Worm (Caenorhabditis elegans): Measurements from ENCODE around the gene T01G1.4.

The T01G1.4 gene

ce11 chrIV:11361409-11361808, at the start of gene T01G1.4:
T01G1.4 (minus strand) TSS chrIV:11361509.
- TF ChIP-seq snpc-4 (tag; optimal IDR thresholded peaks at IDR 0.05) (no peak), nhr-237 (tag; optimal IDR thresholded peaks at IDR 0.05) (no peak), Y55F3AM.14 (GFP tag; optimal IDR thresholded peaks at IDR 0.05) (no peak), sem-4 (tag; optimal IDR thresholded peaks at IDR 0.05) (no peak), nhr-11 (tag; optimal IDR thresholded peaks at IDR 0.05) (no peak), nhr-10 (tag; optimal IDR thresholded peaks at IDR 0.05) (no peak), lin-39 (tag; optimal IDR thresholded peaks at IDR 0.05) (no peak), sma-9 (GFP tag; optimal IDR thresholded peaks at IDR 0.05) (no peak), sma-9 (tag; optimal IDR thresholded peaks at IDR 0.05) (no peak), ceh-82 (tag; optimal IDR thresholded peaks at IDR 0.05) (no peak), ceh-16 (tag; optimal IDR thresholded peaks at IDR 0.05) (no peak), peb-1 (tag; optimal IDR thresholded peaks at IDR 0.05) (no peak)

ce11 chrIV:11410084-11410483, 48.8 kb upstream of the T01G1.4 start, which contains the start of gene gfat-2:
gfat-2 (plus strand) TSS chrIV:11410228.
- TF ChIP-seq Y55F3AM.14 (GFP tag; optimal IDR thresholded peaks at IDR 0.05), result no peak
- TF ChIP-seq ztf-11 (tag; optimal IDR thresholded peaks at IDR 0.05), result no peak
- no peak for TF ChIP-seq nhr-237 (tag; optimal IDR thresholded peaks at IDR 0.05)
- TF ChIP-seq nhr-77 (tag; optimal IDR thresholded peaks at IDR 0.05), result no peak
- no peak for TF ChIP-seq alr-1 (tag; optimal IDR thresholded peaks at IDR 0.05)
- TF ChIP-seq zag-1 (tag; optimal IDR thresholded peaks at IDR 0.05), result no peak
- TF ChIP-seq unc-39 (tag; optimal IDR thresholded peaks at IDR 0.05), result no peak
- no peak for TF ChIP-seq unc-62 (GFP tag; optimal IDR thresholded peaks at IDR 0.05)
- no peak for TF ChIP-seq mdl-1 (tag; optimal IDR thresholded peaks at IDR 0.05)
- TF ChIP-seq skn-1 (tag; optimal IDR thresholded peaks at IDR 0.05), result no peak
- TF ChIP-seq mbf-1 (tag; optimal IDR thresholded peaks at IDR 0.05), result no peak
- no peak for TF ChIP-seq elt-1 (tag; optimal IDR thresholded peaks at IDR 0.05)

ce11 chrIV:11406744-11407690, 45.7 kb upstream of the T01G1.4 start, which contains the start of the genes his-63 and his-64:
his-63 (minus strand) TSS chrIV:11406861.
his-64 (plus strand) TSS chrIV:11407116.
- peak; percentile 14 for TF ChIP-seq ceh-16 (tag; optimal IDR thresholded peaks at IDR 0.05)

ce11 chrIV:11403288-11403991, 42.1 kb upstream of the T01G1.4 start, which contains the start of the genes memi-3 and cyp-31A2:
memi-3 (minus strand) TSS chrIV:11403338.
cyp-31A2 (plus strand) TSS chrIV:11403961.
- TF ChIP-seq mdl-1 (tag; optimal IDR thresholded peaks at IDR 0.05) (no peak), nhr-25 (tag; optimal IDR thresholded peaks at IDR 0.05) (no peak), ama-1 (optimal IDR thresholded peaks at IDR 0.05) (no peak), nhr-23 (tag; optimal IDR thresholded peaks at IDR 0.05) (no peak), ztf-1 (GFP tag; conservative IDR thresholded peaks at IDR 0.05) (no peak), nhr-11 (tag; optimal IDR thresholded peaks at IDR 0.05) (no peak), unc-39 (tag; optimal IDR thresholded peaks at IDR 0.05) (no peak), nhr-237 (tag; optimal IDR thresholded peaks at IDR 0.05) (no peak), egl-27 (tag; optimal IDR thresholded peaks at IDR 0.05) (no peak), R02D3.7 (tag; optimal IDR thresholded peaks at IDR 0.05) (no peak), peb-1 (tag; optimal IDR thresholded peaks at IDR 0.05) (no peak), C34F6.9 (tag; optimal IDR thresholded peaks at IDR 0.05) (no peak), zag-1 (tag; optimal IDR thresholded peaks at IDR 0.05) (no peak), ceh-16 (tag; optimal IDR thresholded peaks at IDR 0.05) (no peak), mbf-1 (tag; optimal IDR thresholded peaks at IDR 0.05) (no peak)

- TF ChIP-seq sem-4 (tag; optimal IDR thresholded peaks at IDR 0.05), result no peak
- TF ChIP-seq nhr-11 (tag; optimal IDR thresholded peaks at IDR 0.05), result no peak
- no peak for TF ChIP-seq ztf-4 (tag; optimal IDR thresholded peaks at IDR 0.05)
- TF ChIP-seq snpc-4 (tag; optimal IDR thresholded peaks at IDR 0.05), result no peak
- no peak for TF ChIP-seq ceh-82 (tag; optimal IDR thresholded peaks at IDR 0.05)
- TF ChIP-seq gmeb-1 (tag; optimal IDR thresholded peaks at IDR 0.05), result no peak
Observed at ce11 chrIV:11401482-11401881, 40.2 kb upstream of the T01G1.4 start.

All from whole organism, L2 larva.